Worm (Caenorhabditis elegans) whole organism, L4 larva: ENCODE measurements around the gene R02D3.8.

Source experiments
- F26F4.8 ChIP-seq: fragments of 200-800 bp; sonication (Bioruptor generic); conservative IDR thresholded peaks from 2 replicates; pipeline ENCODE4 v1.3.6; 2022; ENCODE audit warnings: missing genetic modification characterization, missing compliant biosample characterization
- F49E8.2 ChIP-seq: sonication (generic microtip); optimal IDR thresholded peaks from 2 replicates; lab custom pipeline; 2016; ENCODE audit warnings: missing compliant biosample characterization, mild to moderate bottlenecking, missing genetic modification characterization, borderline replicate concordance
- R02D3.7 ChIP-seq: fragments of 150-350 bp; sonication (generic microtip); optimal IDR thresholded peaks from 3 replicates; lab custom pipeline; 2014; ENCODE audit warnings: missing biosample characterization, missing genetic modification characterization
- T26A8.4 ChIP-seq: fragments of 200-800 bp; sonication (Bioruptor generic); IDR thresholded peaks from 2 replicates; pipeline ENCODE4 v1.3.6; 2022; ENCODE audit warnings: missing genetic modification characterization, missing compliant biosample characterization
- ZK546.5 ChIP-seq, 2 experiments: sonication (generic microtip); optimal IDR thresholded peaks; 2 replicates each; lab custom pipeline; 2017; ENCODE audit warnings: missing biosample characterization in 2 of 2, missing genetic modification characterization in 2 of 2
- aha-1 ChIP-seq: fragments of 150-350 bp; peaks from one replicate; lab custom pipeline; 2014; ENCODE audit warnings: missing biosample characterization, missing genetic modification characterization
- arid-1 ChIP-seq: fragments of 200-800 bp; sonication (Bioruptor generic); conservative IDR thresholded peaks from 2 replicates; pipeline ENCODE4 v1.3.6; 2022; ENCODE audit warnings: missing genetic modification reagents, missing genetic modification characterization, missing compliant biosample characterization
- ceh-82 ChIP-seq: sonication (generic microtip); optimal IDR thresholded peaks from 2 replicates; lab custom pipeline; 2017; ENCODE audit warnings: missing biosample characterization, missing genetic modification characterization
- ctbp-1 ChIP-seq: fragments of 200-800 bp; sonication (Bioruptor generic); IDR thresholded peaks from 2 replicates; pipeline ENCODE4 v1.3.6; 2022; ENCODE audit warnings: missing genetic modification reagents, missing genetic modification characterization, missing compliant biosample characterization
- dmd-8 ChIP-seq: fragments of 200-800 bp; sonication (Bioruptor generic); IDR thresholded peaks from 2 replicates; pipeline ENCODE4 v1.3.6; 2022; ENCODE audit warnings: missing genetic modification characterization, missing compliant biosample characterization
- dpl-1 ChIP-seq: fragments of 150-350 bp; optimal IDR thresholded peaks from 2 replicates; lab custom pipeline; 2014; ENCODE audit warnings: missing biosample characterization, missing genetic modification reagents, missing genetic modification characterization
- dve-1 ChIP-seq: sonication (generic microtip); optimal IDR thresholded peaks from 2 replicates; lab custom pipeline; 2017; ENCODE audit warnings: antibody characterized with exemption, mild to moderate bottlenecking, missing genetic modification characterization, missing compliant biosample characterization; ENCODE audit not compliant: insufficient read depth
- egl-27 ChIP-seq: sonication (generic microtip); optimal IDR thresholded peaks from 3 replicates; lab custom pipeline; 2017; ENCODE audit warnings: missing biosample characterization, missing genetic modification reagents, missing genetic modification characterization
- egl-43 ChIP-seq: fragments of 200-800 bp; sonication (Bioruptor generic); IDR thresholded peaks from 2 replicates; pipeline ENCODE4 v1.3.6; 2022; ENCODE audit warnings: missing genetic modification reagents, missing genetic modification characterization, missing compliant biosample characterization
- fkh-10 ChIP-seq: fragments of 150-350 bp; optimal IDR thresholded peaks from 2 replicates; lab custom pipeline; 2014; ENCODE audit warnings: missing biosample characterization, missing genetic modification reagents, missing genetic modification characterization
- lin-1 ChIP-seq: fragments of 200-800 bp; sonication (Bioruptor generic); IDR thresholded peaks from 2 replicates; pipeline ENCODE4 v1.3.6; 2022; ENCODE audit warnings: missing genetic modification reagents, missing genetic modification characterization, missing compliant biosample characterization
- lin-13 ChIP-seq: fragments of 150-350 bp; optimal IDR thresholded peaks from 2 replicates; lab custom pipeline; 2014; ENCODE audit warnings: missing biosample characterization, missing genetic modification reagents, missing genetic modification characterization
- lsy-2 ChIP-seq, 2 experiments: fragments of 150-350 bp in 1 of 2; sonication (generic microtip) in 1 of 2; optimal IDR thresholded peaks; 2 replicates each; lab custom pipeline; 2014 to 2017; ENCODE audit warnings: missing biosample characterization in 2 of 2, missing genetic modification characterization in 2 of 2
- madf-5 ChIP-seq, 2 experiments: fragments of 200-800 bp; sonication (Bioruptor generic); IDR thresholded peaks; 2 replicates each; pipeline ENCODE4 v1.3.6; 2022; ENCODE audit warnings: missing compliant biosample characterization in 2 of 2, missing genetic modification characterization in 2 of 2
- mxl-3 ChIP-seq: fragments of 200-800 bp; sonication (Bioruptor generic); optimal IDR thresholded peaks from 2 replicates; lab custom pipeline; 2018; ENCODE audit warnings: mild to moderate bottlenecking, missing genetic modification characterization, missing compliant biosample characterization
- nhr-102 ChIP-seq: sonication (generic microtip); optimal IDR thresholded peaks from 2 replicates; lab custom pipeline; 2016; ENCODE audit warnings: mild to moderate bottlenecking, missing genetic modification characterization, moderate library complexity, missing compliant biosample characterization
- nhr-237 ChIP-seq: sonication (generic microtip); optimal IDR thresholded peaks from 2 replicates; lab custom pipeline; 2017; ENCODE audit warnings: missing biosample characterization, missing genetic modification characterization
- nhr-28 ChIP-seq: fragments of 150-350 bp; optimal IDR thresholded peaks from 2 replicates; lab custom pipeline; 2014; ENCODE audit warnings: missing biosample characterization, missing genetic modification characterization
- pqm-1 ChIP-seq: sonication (generic microtip); optimal IDR thresholded peaks from 2 replicates; lab custom pipeline; 2017; ENCODE audit warnings: missing biosample characterization, missing genetic modification characterization
- rbr-2 ChIP-seq: sonication (generic microtip); optimal IDR thresholded peaks from 2 replicates; lab custom pipeline; 2016; ENCODE audit warnings: missing genotype, missing genetic modification characterization, missing compliant biosample characterization
- unc-62 ChIP-seq, 3 experiments: fragments of 150-350 bp in 1 of 3; sonication (generic microtip); optimal IDR thresholded peaks in 2 of 3; peaks in 1 of 3; 1 replicate in 1 of 3; 2 replicates in 2 of 3; lab custom pipeline; 2014 to 2017; ENCODE audit warnings: missing biosample characterization in 3 of 3, missing genetic modification characterization in 3 of 3, missing genetic modification reagents in 3 of 3, missing genotype in 1 of 3
- zfp-3 ChIP-seq: fragments of 200-800 bp; sonication (Bioruptor generic); conservative IDR thresholded peaks from 2 replicates; pipeline ENCODE4 v1.3.6; 2022; ENCODE audit warnings: missing genetic modification reagents, missing genetic modification characterization, missing compliant biosample characterization
- zip-11 ChIP-seq: fragments of 200-800 bp; sonication (Bioruptor generic); IDR thresholded peaks from 2 replicates; pipeline ENCODE4 v1.3.6; 2022; ENCODE audit warnings: missing genetic modification characterization, missing compliant biosample characterization
- zip-2 ChIP-seq: fragments of 150-350 bp; optimal IDR thresholded peaks from 2 replicates; lab custom pipeline; 2014; ENCODE audit warnings: missing biosample characterization, missing genetic modification characterization
- ztf-11 ChIP-seq: fragments of 150-350 bp; optimal IDR thresholded peaks from 2 replicates; lab custom pipeline; 2014; ENCODE audit warnings: missing biosample characterization, missing genetic modification characterization
- ztf-7 ChIP-seq: fragments of 150-350 bp; optimal IDR thresholded peaks from 2 replicates; lab custom pipeline; 2014; ENCODE audit warnings: missing biosample characterization, missing genetic modification characterization

Gene R02D3.8

DNA sequence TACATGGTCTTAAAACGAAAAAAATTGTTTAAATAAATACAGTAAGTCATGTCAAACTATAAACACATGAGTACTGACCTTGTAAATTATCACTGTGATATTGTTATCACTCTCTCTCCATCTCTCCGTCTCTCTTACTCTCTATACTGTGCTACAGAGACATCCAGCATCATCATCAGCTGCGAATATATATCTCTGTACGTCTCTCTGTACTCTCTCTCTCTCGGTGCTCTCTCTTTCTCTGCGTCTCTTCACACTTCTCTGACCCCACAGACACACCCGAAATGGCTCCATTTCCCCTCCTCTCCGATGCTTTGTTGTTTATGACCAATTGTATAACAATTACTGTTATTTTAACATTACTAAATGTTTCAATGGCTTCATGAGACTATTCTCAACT is 46.4 kb downstream of the R02D3.8 start (continued):
- TF ChIP-seq nhr-28 (tag; lab: Kevin White, UChicago) (peak; percentile 91), dpl-1 (peak; percentile 44), pqm-1 (tag; lab: Kevin White, UChicago) (peak; percentile 64), ctbp-1 (GFP tag; lab: Robert Waterston, UW) (no peak), R02D3.7 (tag; lab: Kevin White, UChicago) (no peak), ztf-7 (tag; lab: Kevin White, UChicago) (no peak), zfp-3 (GFP tag; lab: Robert Waterston, UW) (no peak), ZK546.5 (tag; optimal IDR thresholded peaks at IDR 0.05; lab: Kevin White, UChicago) (no peak), arid-1 (GFP tag; lab: Robert Waterston, UW) (no peak), rbr-2 (peak; percentile 11), unc-62 (GFP tag; optimal IDR thresholded peaks at IDR 0.05 in 1 of 2; lab: Kevin White, UChicago) (peak in 1 of 2 experiments; percentile 60), unc-62 (tag; optimal IDR thresholded peaks at IDR 0.05; lab: Kevin White, UChicago) (no peak), lsy-2 (tag; optimal IDR thresholded peaks at IDR 0.05; lab: Kevin White, UChicago) (peak in 1 of 2 experiments; percentile 56), fkh-10 (no peak), F49E8.2 (tag; lab: Kevin White, UChicago) (no peak), lin-13 (no peak), dmd-8 (GFP tag; lab: Robert Waterston, UW) (no peak), ceh-82 (tag; lab: Kevin White, UChicago) (no peak), nhr-102 (tag; lab: Kevin White, UChicago) (peak; percentile 64), egl-27 (tag; lab: Kevin White, UChicago) (no peak), T26A8.4 (GFP tag; lab: Robert Waterston, UW) (no peak), madf-5 (GFP tag; IDR thresholded peaks at IDR 0.05; lab: Robert Waterston, UW) (no peak), zip-11 (no peak), dve-1 (peak; percentile 91), nhr-237 (tag; lab: Kevin White, UChicago) (no peak)

DNA sequence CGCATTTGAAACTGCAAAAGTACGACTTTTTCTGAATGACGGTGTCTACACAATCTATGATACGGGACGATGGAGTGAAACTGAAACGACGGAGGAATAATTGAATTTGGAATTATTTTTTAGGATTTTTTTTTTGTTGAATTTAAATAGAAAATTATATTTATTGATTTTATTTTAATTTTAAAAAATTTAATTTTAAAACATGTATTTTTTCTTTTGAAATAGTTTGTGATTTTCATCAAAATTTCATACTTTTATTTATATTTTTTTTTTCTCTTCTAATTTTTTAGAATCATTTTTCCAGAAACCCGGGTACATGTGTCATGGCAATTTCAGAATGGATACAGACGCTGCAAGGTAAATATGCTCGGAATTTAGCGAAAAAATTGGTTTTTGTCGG is 49.1 kb downstream of the R02D3.8 start, which contains the start of gene Y38C1AA.1:
Gene Y38C1AA.1 (plus strand): TSS at position 301 of the 400 bp plus-strand sequence.
- TF ChIP-seq zip-2 (tag; lab: Kevin White, UChicago) = no peak
- TF ChIP-seq egl-43 (GFP tag; lab: Robert Waterston, UW) = no peak
- TF ChIP-seq mxl-3 (GFP tag; lab: Kevin White, UChicago) = no peak
- TF ChIP-seq lin-1 (GFP tag; lab: Robert Waterston, UW) = no peak
- TF ChIP-seq nhr-102 (tag; lab: Kevin White, UChicago) = no peak
- no peak for TF ChIP-seq ztf-11 (tag; lab: Kevin White, UChicago)
- no peak for TF ChIP-seq ctbp-1 (GFP tag; lab: Robert Waterston, UW)
- no peak for TF ChIP-seq F26F4.8 (GFP tag; lab: Robert Waterston, UW)
- no peak for TF ChIP-seq aha-1 (tag; lab: Kevin White, UChicago)
- TF ChIP-seq ztf-7 (tag; lab: Kevin White, UChicago) = no peak
